Fruit fly (Drosophila melanogaster) whole organism, pupa: ENCODE results near the gene alphaTub67C.

Experiments used
- CG10348 ChIP-seq: fragments of 200-800 bp; sonication (Bioruptor generic); IDR thresholded peaks from 2 replicates; pipeline ENCODE4 v1.3.6; 2022; ENCODE audit warnings: missing biosample characterization, missing genetic modification characterization
- CG12605 ChIP-seq: fragments of 200-800 bp; sonication (Bioruptor generic); IDR thresholded peaks from 2 replicates; pipeline ENCODE4 v1.3.6; 2022; ENCODE audit warnings: missing biosample characterization, missing genetic modification characterization
- CG13204 ChIP-seq: fragments of 200-800 bp; sonication (Bioruptor generic); optimal IDR thresholded peaks from 2 replicates; lab custom pipeline; 2018; ENCODE audit warnings: missing biosample characterization, mild to moderate bottlenecking, missing genetic modification characterization, moderate library complexity
- CG14655 ChIP-seq: fragments of 200-800 bp; sonication (Bioruptor generic); optimal IDR thresholded peaks from 3 replicates; lab custom pipeline; 2017; ENCODE audit warnings: mild to moderate bottlenecking, missing biosample characterization, missing genetic modification reagents, missing genetic modification characterization
- CG15710 ChIP-seq: fragments of 200-800 bp; sonication (Bioruptor generic); optimal IDR thresholded peaks from 2 replicates; lab custom pipeline; 2018; ENCODE audit warnings: missing biosample characterization, mild to moderate bottlenecking, missing genetic modification characterization, moderate library complexity
- CG17806 ChIP-seq: fragments of 200-800 bp; sonication (Bioruptor generic); optimal IDR thresholded peaks from 2 replicates; lab custom pipeline; 2018; ENCODE audit warnings: missing biosample characterization, mild to moderate bottlenecking, missing genetic modification characterization, moderate library complexity
- Pif1A ChIP-seq: fragments of 200-800 bp; sonication (Bioruptor generic); optimal IDR thresholded peaks from 3 replicates; lab custom pipeline; 2016; ENCODE audit warnings: missing biosample characterization, missing genetic modification characterization
- Pif1B ChIP-seq: fragments of 200-800 bp; sonication (Bioruptor generic); optimal IDR thresholded peaks from 3 replicates; lab custom pipeline; 2016; ENCODE audit warnings: missing biosample characterization, missing genetic modification characterization
- Snoo ChIP-seq: fragments of 200-800 bp; sonication (Bioruptor generic); optimal IDR thresholded peaks from 3 replicates; lab custom pipeline; 2017; ENCODE audit warnings: missing biosample characterization, mild to moderate bottlenecking, missing genetic modification characterization, inconsistent platforms

dm6 chr3L:9692892-9693551, 12.0 kb downstream of the alphaTub67C start:
- TF ChIP-seq CG13204 (peak; percentile 66), Snoo (peak; percentile 93), CG12605 (no peak), Pif1A (GFP tag; lab: Kevin White, UChicago) (peak; percentile 93), Pif1B (GFP tag; lab: Kevin White, UChicago) (peak; percentile 89), CG14655 (GFP tag; lab: Kevin White, UChicago) (peak; percentile 97), CG15710 (tag; lab: Kevin White, UChicago) (peak; percentile 92), CG10348 (peak; percentile 56; the same call in 1 of the 2 replicates), CG17806 (tag; lab: Kevin White, UChicago) (peak; percentile 83)
